Worm (Caenorhabditis elegans) whole organism, young adult: ENCODE data around the gene R07E5.6.

Source experiments
- snpc-4 ChIP-seq, 5 experiments: fragments of 150-350 bp in 1 of 5; sonication (generic microtip) in 4 of 5; optimal IDR thresholded peaks; 2 replicates each; lab custom pipeline; 2014 to 2018; ENCODE audit warnings: missing genetic modification characterization in 5 of 5, missing biosample characterization in 3 of 5, antibody characterized with exemption in 2 of 5, mild to moderate bottlenecking in 2 of 5, missing compliant biosample characterization in 2 of 5, missing genotype in 2 of 5, moderate library complexity in 2 of 5, missing genetic modification reagents in 1 of 5
- ztf-3 ChIP-seq: fragments of 200-800 bp; sonication (Bioruptor generic); optimal IDR thresholded peaks from 2 replicates; lab custom pipeline; 2018; ENCODE audit warnings: mild to moderate bottlenecking, missing genetic modification characterization, missing compliant biosample characterization

ce11 chrIII:4441781-4442180 is 43.2 kb downstream of the R07E5.6 start, which contains the start of gene nex-3:
- TF ChIP-seq snpc-4 (GFP tag; optimal IDR thresholded peaks at IDR 0.05; lab: Kevin White, UChicago) (no peak), snpc-4 (tag; optimal IDR thresholded peaks at IDR 0.05; lab: Kevin White, UChicago) (no peak), ztf-3 (no peak)
